Worm (Caenorhabditis elegans) whole organism, late embryonic: ENCODE measurements around the gene ZK688.12.
"Not testable (repeated sequence)": the region's sequence is repeated elsewhere in the genome, so short reads cannot be mapped to it uniquely, and the experiment has no call there.

Experiments used
- C08G9.2 ChIP-seq: sonication (generic microtip); optimal IDR thresholded peaks from 2 replicates; lab custom pipeline; 2016; ENCODE audit warnings: mild to moderate bottlenecking, missing genetic modification characterization, moderate library complexity, missing compliant biosample characterization
- C38D4.7 ChIP-seq: fragments of 200-800 bp; sonication (Bioruptor generic); optimal IDR thresholded peaks from 2 replicates; lab custom pipeline; 2018; ENCODE audit warnings: mild to moderate bottlenecking, missing genetic modification characterization, moderate library complexity, missing compliant biosample characterization
- F13H6.1 ChIP-seq: sonication (generic microtip); optimal IDR thresholded peaks from 2 replicates; lab custom pipeline; 2016; ENCODE audit warnings: missing genetic modification characterization, missing compliant biosample characterization
- K02D7.2 ChIP-seq: sonication (generic microtip); optimal IDR thresholded peaks from 2 replicates; lab custom pipeline; 2017; ENCODE audit warnings: mild to moderate bottlenecking, missing genetic modification characterization, missing compliant biosample characterization
- Y22D7AL.16 ChIP-seq: sonication (generic microtip); optimal IDR thresholded peaks from 2 replicates; lab custom pipeline; 2016; ENCODE audit warnings: missing genetic modification characterization, missing compliant biosample characterization
- ahr-1 ChIP-seq: sonication (generic microtip); optimal IDR thresholded peaks from 2 replicates; lab custom pipeline; 2016; ENCODE audit warnings: missing genetic modification characterization, missing compliant biosample characterization
- ceh-18 ChIP-seq: sonication (generic microtip); optimal IDR thresholded peaks from 2 replicates; lab custom pipeline; 2016; ENCODE audit warnings: missing genetic modification characterization, missing compliant biosample characterization
- ceh-19 ChIP-seq: fragments of 200-800 bp; sonication (Bioruptor generic); optimal IDR thresholded peaks from 2 replicates; lab custom pipeline; 2018; ENCODE audit warnings: mild to moderate bottlenecking, missing genetic modification characterization, missing compliant biosample characterization
- ceh-2 ChIP-seq: sonication (generic microtip); optimal IDR thresholded peaks from 2 replicates; lab custom pipeline; 2016; ENCODE audit warnings: missing genotype, missing genetic modification characterization, missing compliant biosample characterization
- ceh-24 ChIP-seq: sonication (generic microtip); optimal IDR thresholded peaks from 2 replicates; lab custom pipeline; 2016; ENCODE audit warnings: mild to moderate bottlenecking, missing genetic modification characterization, missing compliant biosample characterization
- ceh-30 ChIP-seq: fragments of 150-350 bp; optimal IDR thresholded peaks from 2 replicates; lab custom pipeline; 2014; ENCODE audit warnings: missing biosample characterization, missing genetic modification characterization
- ceh-9 ChIP-seq: sonication (generic microtip); optimal IDR thresholded peaks from 2 replicates; lab custom pipeline; 2016; ENCODE audit warnings: mild to moderate bottlenecking, missing genetic modification characterization, inconsistent platforms, missing compliant biosample characterization
- dve-1 ChIP-seq: sonication (generic microtip); optimal IDR thresholded peaks from 2 replicates; lab custom pipeline; 2017; ENCODE audit warnings: antibody characterized with exemption, mild to moderate bottlenecking, missing genetic modification characterization, missing compliant biosample characterization
- ets-4 ChIP-seq: sonication (generic microtip); optimal IDR thresholded peaks from 2 replicates; lab custom pipeline; 2016; ENCODE audit warnings: missing genetic modification characterization, missing compliant biosample characterization
- fkh-10 ChIP-seq: fragments of 150-350 bp; optimal IDR thresholded peaks from 2 replicates; lab custom pipeline; 2014; ENCODE audit warnings: missing biosample characterization, missing genetic modification reagents, missing genetic modification characterization
- hlh-13 ChIP-seq: fragments of 200-800 bp; sonication (Bioruptor generic); optimal IDR thresholded peaks from 2 replicates; lab custom pipeline; 2018; ENCODE audit warnings: mild to moderate bottlenecking, missing genetic modification characterization, missing compliant biosample characterization
- lin-11 ChIP-seq: fragments of 200-800 bp; sonication (Bioruptor generic); optimal IDR thresholded peaks from 2 replicates; lab custom pipeline; 2018; ENCODE audit warnings: mild to moderate bottlenecking, missing genetic modification characterization, missing compliant biosample characterization
- nfya-1 ChIP-seq: sonication (generic microtip); optimal IDR thresholded peaks from 2 replicates; lab custom pipeline; 2017; ENCODE audit warnings: missing genetic modification characterization, mild to moderate bottlenecking, missing compliant biosample characterization, antibody characterized with exemption, moderate library complexity
- nhr-11 ChIP-seq: fragments of 150-350 bp; optimal IDR thresholded peaks from 2 replicates; lab custom pipeline; 2014; ENCODE audit warnings: missing biosample characterization, missing genetic modification characterization
- nhr-232 ChIP-seq: sonication (generic microtip); optimal IDR thresholded peaks from 2 replicates; lab custom pipeline; 2016; ENCODE audit warnings: missing genetic modification characterization, missing compliant biosample characterization
- odd-2 ChIP-seq: sonication (generic microtip); optimal IDR thresholded peaks from 2 replicates; lab custom pipeline; 2017; ENCODE audit warnings: antibody characterized with exemption, mild to moderate bottlenecking, missing genetic modification characterization, missing compliant biosample characterization
- pag-3 ChIP-seq: sonication (generic microtip); optimal IDR thresholded peaks from 2 replicates; lab custom pipeline; 2016; ENCODE audit warnings: missing compliant biosample characterization, missing genetic modification characterization, borderline replicate concordance
- pat-9 ChIP-seq: fragments of 200-800 bp; sonication (Bioruptor generic); optimal IDR thresholded peaks from 2 replicates; lab custom pipeline; 2018; ENCODE audit warnings: mild to moderate bottlenecking, missing genetic modification characterization, moderate library complexity, missing compliant biosample characterization
- pax-1 ChIP-seq: fragments of 150-350 bp; optimal IDR thresholded peaks from 2 replicates; lab custom pipeline; 2014; ENCODE audit warnings: missing biosample characterization, missing genetic modification characterization
- pha-4 ChIP-seq: fragments of 150-350 bp; optimal IDR thresholded peaks from 2 replicates; lab custom pipeline; 2018; ENCODE audit warnings: missing biosample characterization, missing genetic modification reagents, missing genetic modification characterization
- pqm-1 ChIP-seq: sonication (generic microtip); optimal IDR thresholded peaks from 2 replicates; lab custom pipeline; 2016; ENCODE audit warnings: missing genetic modification characterization, missing compliant biosample characterization
- syd-9 ChIP-seq: sonication (generic microtip); optimal IDR thresholded peaks from 2 replicates; lab custom pipeline; 2016; ENCODE audit warnings: mild to moderate bottlenecking, missing genetic modification characterization, moderate library complexity, missing compliant biosample characterization
- tbx-7 ChIP-seq: sonication (generic microtip); optimal IDR thresholded peaks from 2 replicates; lab custom pipeline; 2016; ENCODE audit warnings: missing genotype, missing genetic modification characterization, missing compliant biosample characterization
- zip-5 ChIP-seq: sonication (generic microtip); optimal IDR thresholded peaks from 2 replicates; lab custom pipeline; 2016; ENCODE audit warnings: missing genetic modification characterization, missing compliant biosample characterization

The ZK688.12 gene

ce11 chrIII:7913488-7913887 is at the start of gene ZK688.12:
Gene ZK688.12, minus strand, starts transcription at chrIII:7913588.
- TF ChIP-seq C38D4.7 (no peak), nhr-11 (tag; lab: Kevin White, UChicago) (no peak), Y22D7AL.16 (tag; lab: Kevin White, UChicago) (no peak)

ce11 chrIII:7962641-7963040 is 49.3 kb upstream of the ZK688.12 start, which contains the start of gene F54H12.4:
Gene F54H12.4, minus strand, starts transcription at chrIII:7962741.
- not testable (repeated sequence) for TF ChIP-seq nhr-11 (tag; lab: Kevin White, UChicago); ceh-19 (GFP tag; lab: Kevin White, UChicago); fkh-10 (GFP tag; lab: Kevin White, UChicago)

ce11 chrIII:7958922-7959609 is 45.7 kb upstream of the ZK688.12 start, which contains the start of gene F54H12.10:
Gene F54H12.10, minus strand, starts transcription at chrIII:7958972.
- TF ChIP-seq pax-1, ceh-24, ceh-9 (tag; lab: Kevin White, UChicago): not testable (repeated sequence)

ce11 chrIII:7958085-7958484 is 44.7 kb upstream of the ZK688.12 start, which contains the start of gene C29E4.11:
Gene C29E4.11, minus strand, starts transcription at chrIII:7958114.
- no peak for TF ChIP-seq C08G9.2
- peak; percentile 38 for TF ChIP-seq nfya-1 (tag; lab: Kevin White, UChicago)

- TF ChIP-seq K02D7.2 (tag; lab: Kevin White, UChicago), result no peak
- TF ChIP-seq F13H6.1 (tag; lab: Kevin White, UChicago), result no peak
- TF ChIP-seq ahr-1 (tag; lab: Kevin White, UChicago), result no peak
- no peak for TF ChIP-seq pqm-1 (tag; lab: Kevin White, UChicago)
- TF ChIP-seq dve-1, result no peak
These were observed 43.6 kb upstream of the ZK688.12 start, which contains the start of gene C29E4.9 for ce11 chrIII:7956965-7957364. Gene C29E4.9, minus strand, starts transcription at chrIII:7957065.

- no peak for TF ChIP-seq syd-9
- TF ChIP-seq lin-11, result no peak
- no peak for TF ChIP-seq ceh-18 (tag; lab: Kevin White, UChicago)
- no peak for TF ChIP-seq pha-4
- TF ChIP-seq Y22D7AL.16 (tag; lab: Kevin White, UChicago), result no peak
- TF ChIP-seq ceh-2 (tag; lab: Kevin White, UChicago), result no peak
- TF ChIP-seq C38D4.7, result no peak
- no peak for TF ChIP-seq pat-9 (tag; lab: Kevin White, UChicago)
- TF ChIP-seq pag-3 (tag; lab: Kevin White, UChicago), result no peak
- TF ChIP-seq zip-5, result no peak
- TF ChIP-seq tbx-7 (tag; lab: Kevin White, UChicago), result no peak
- TF ChIP-seq nhr-232 (tag; lab: Kevin White, UChicago), result no peak
- no peak for TF ChIP-seq odd-2
- TF ChIP-seq hlh-13 (GFP tag; lab: Kevin White, UChicago), result no peak
- no peak for TF ChIP-seq ets-4 (tag; lab: Kevin White, UChicago)
- no peak for TF ChIP-seq ceh-30 (tag; lab: Kevin White, UChicago)
These were observed 39.8 kb upstream of the ZK688.12 start, which contains the start of gene let-754 for ce11 chrIII:7953208-7953607. Gene let-754, minus strand, starts transcription at chrIII:7953308.
